Fruit fly (Drosophila melanogaster): ENCODE measurements around the gene RpL27A.

DNA sequence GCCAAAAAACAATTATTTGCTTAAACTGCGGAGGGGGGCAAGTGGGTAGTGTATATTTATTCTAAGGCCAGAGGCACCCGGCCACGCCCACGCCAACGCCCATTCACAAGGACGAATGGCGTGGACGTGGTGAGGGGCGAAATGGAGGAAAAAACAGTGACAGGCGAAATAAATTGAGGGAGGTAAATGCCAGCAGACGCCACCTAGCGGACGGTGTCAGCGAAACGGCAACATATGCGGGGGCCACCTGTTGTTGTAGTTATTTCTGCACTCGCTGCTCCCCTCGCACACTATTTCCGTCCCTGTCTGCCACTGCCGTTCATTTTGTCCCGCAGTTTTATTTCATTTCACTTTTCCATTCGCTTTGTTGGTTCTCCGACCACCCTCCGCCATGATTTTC, 40.2 kb downstream of the RpL27A start:
- TF ChIP-seq EcR (GFP tag; optimal IDR thresholded peaks at IDR 0.05) (no peak), psq (optimal IDR thresholded peaks at IDR 0.05) (no peak), usp (GFP tag; optimal IDR thresholded peaks at IDR 0.05) (no peak)
